Worm (Caenorhabditis elegans) whole organism, L1 larva: ENCODE data around the gene K12H4.2.

Experiments
- C16A3.4 ChIP-seq: fragments of 150-350 bp; optimal IDR thresholded peaks from 2 replicates; lab custom pipeline; 2014; ENCODE audit warnings: missing biosample characterization, missing genetic modification characterization
- C34B4.2 ChIP-seq: sonication (generic microtip); optimal IDR thresholded peaks from 2 replicates; lab custom pipeline; 2017; ENCODE audit warnings: mild to moderate bottlenecking, missing genetic modification characterization, missing compliant biosample characterization
- aly-2 ChIP-seq: fragments of 150-350 bp; optimal IDR thresholded peaks from 2 replicates; lab custom pipeline; 2014; ENCODE audit warnings: missing biosample characterization, missing genetic modification characterization
- blmp-1 ChIP-seq: fragments of 150-350 bp; optimal IDR thresholded peaks from 2 replicates; lab custom pipeline; 2014; ENCODE audit warnings: missing biosample characterization, missing genetic modification characterization
- ceh-63 ChIP-seq: fragments of 200-800 bp; sonication (Bioruptor generic); optimal IDR thresholded peaks from 2 replicates; lab custom pipeline; 2018; ENCODE audit warnings: mild to moderate bottlenecking, missing genetic modification characterization, missing compliant biosample characterization
- ceh-82 ChIP-seq, 3 experiments: fragments of 150-350 bp in 1 of 3; sonication (generic microtip) in 2 of 3; optimal IDR thresholded peaks; 2 replicates each; lab custom pipeline; 2014 to 2017; ENCODE audit warnings: missing biosample characterization in 3 of 3, missing genetic modification characterization in 3 of 3
- ces-1 ChIP-seq: fragments of 150-350 bp; optimal IDR thresholded peaks from 2 replicates; lab custom pipeline; 2014; ENCODE audit warnings: missing biosample characterization, missing genetic modification reagents, missing genetic modification characterization
- dpl-1 ChIP-seq, 3 experiments: fragments of 150-350 bp in 2 of 3; sonication (generic microtip) in 1 of 3; optimal IDR thresholded peaks; 2 replicates each; lab custom pipeline; 2014 to 2017; ENCODE audit warnings: missing biosample characterization in 3 of 3, missing genetic modification characterization in 3 of 3, missing genetic modification reagents in 3 of 3
- efl-1 ChIP-seq, 4 experiments: fragments of 150-350 bp; optimal IDR thresholded peaks in 3 of 4; peaks in 1 of 4; 1 replicate in 1 of 4; 2 replicates in 3 of 4; lab custom pipeline; 2014; ENCODE audit warnings: missing biosample characterization in 2 of 4, missing genetic modification characterization in 2 of 4, missing genetic modification reagents in 2 of 4
- elt-2 ChIP-seq: sonication (generic microtip); optimal IDR thresholded peaks from 2 replicates; lab custom pipeline; 2016; ENCODE audit warnings: missing genetic modification characterization, mild to moderate bottlenecking, inconsistent platforms, missing compliant biosample characterization, missing genetic modification reagents
- elt-3 ChIP-seq, 6 experiments: fragments of 150-350 bp in 1 of 6; sonication (generic microtip); optimal IDR thresholded peaks; 2 replicates each; lab custom pipeline; 2017 to 2018; ENCODE audit warnings: missing biosample characterization in 6 of 6, missing genetic modification characterization in 6 of 6, inconsistent platforms in 1 of 6
- ets-5 ChIP-seq: fragments of 200-800 bp; sonication (Bioruptor generic); IDR thresholded peaks from 2 replicates; pipeline ENCODE4 v1.3.6; 2022; ENCODE audit warnings: missing genetic modification characterization, missing compliant biosample characterization
- fkh-4 ChIP-seq: sonication (generic microtip); optimal IDR thresholded peaks from 2 replicates; lab custom pipeline; 2016; ENCODE audit warnings: missing compliant biosample characterization, missing genetic modification characterization, borderline replicate concordance
- fos-1 ChIP-seq: fragments of 150-350 bp; optimal IDR thresholded peaks from 2 replicates; lab custom pipeline; 2014; ENCODE audit warnings: missing biosample characterization, missing genetic modification characterization
- grh-1 ChIP-seq: fragments of 200-800 bp; sonication (Bioruptor generic); IDR thresholded peaks from 2 replicates; pipeline ENCODE4 v1.3.6; 2022; ENCODE audit warnings: missing genetic modification reagents, missing genetic modification characterization, missing compliant biosample characterization
- hlh-17 ChIP-seq: fragments of 200-800 bp; sonication (Bioruptor generic); optimal IDR thresholded peaks from 2 replicates; lab custom pipeline; 2018; ENCODE audit warnings: missing genetic modification characterization, mild to moderate bottlenecking, missing compliant biosample characterization, moderate library complexity, borderline replicate concordance
- hlh-4 ChIP-seq: sonication (generic microtip); optimal IDR thresholded peaks from 2 replicates; lab custom pipeline; 2016; ENCODE audit warnings: mild to moderate bottlenecking, missing genetic modification characterization, missing compliant biosample characterization
- jun-1 ChIP-seq: fragments of 150-350 bp; optimal IDR thresholded peaks from 2 replicates; lab custom pipeline; 2014; ENCODE audit warnings: missing biosample characterization, missing genetic modification reagents, missing genetic modification characterization
- lin-13 ChIP-seq: fragments of 150-350 bp; optimal IDR thresholded peaks from 2 replicates; lab custom pipeline; 2014; ENCODE audit warnings: missing biosample characterization, missing genetic modification reagents, missing genetic modification characterization
- lin-14 ChIP-seq: fragments of 200-800 bp; sonication (Bioruptor generic); optimal IDR thresholded peaks from 2 replicates; lab custom pipeline; 2018; ENCODE audit warnings: mild to moderate bottlenecking, missing genetic modification characterization, moderate library complexity, missing compliant biosample characterization
- lin-15B ChIP-seq: fragments of 150-350 bp; sonication (generic microtip); optimal IDR thresholded peaks from 3 replicates; lab custom pipeline; 2014; ENCODE audit warnings: missing biosample characterization, missing genetic modification characterization
- lin-39 ChIP-seq: fragments of 150-350 bp; optimal IDR thresholded peaks from 2 replicates; lab custom pipeline; 2014; ENCODE audit warnings: missing biosample characterization, missing genetic modification reagents, missing genetic modification characterization
- lsy-2 ChIP-seq, 2 experiments: fragments of 150-350 bp; optimal IDR thresholded peaks; 2 replicates each; lab custom pipeline; 2014; ENCODE audit warnings: missing biosample characterization in 2 of 2, missing genetic modification characterization in 2 of 2
- mdl-1 ChIP-seq, 2 experiments: fragments of 150-350 bp; optimal IDR thresholded peaks; 2 replicates each; lab custom pipeline; 2014 to 2017; ENCODE audit warnings: missing biosample characterization in 2 of 2, missing genetic modification characterization in 2 of 2, inconsistent platforms in 1 of 2
- mep-1 ChIP-seq: fragments of 150-350 bp; optimal IDR thresholded peaks from 2 replicates; lab custom pipeline; 2014; ENCODE audit warnings: missing biosample characterization, missing genetic modification characterization
- nhr-11 ChIP-seq: fragments of 150-350 bp; optimal IDR thresholded peaks from 2 replicates; lab custom pipeline; 2014; ENCODE audit warnings: missing biosample characterization, missing genetic modification characterization
- nhr-12 ChIP-seq: sonication (generic microtip); optimal IDR thresholded peaks from 2 replicates; lab custom pipeline; 2017; ENCODE audit warnings: missing biosample characterization, missing genetic modification characterization
- nhr-19 ChIP-seq: fragments of 200-800 bp; sonication (Bioruptor generic); conservative IDR thresholded peaks from 2 replicates; pipeline ENCODE4 v1.3.6; 2022; ENCODE audit warnings: missing genetic modification characterization, missing compliant biosample characterization
- nhr-28 ChIP-seq: fragments of 150-350 bp; optimal IDR thresholded peaks from 2 replicates; lab custom pipeline; 2014; ENCODE audit warnings: missing biosample characterization, missing genetic modification characterization
- nhr-47 ChIP-seq: sonication (generic microtip); optimal IDR thresholded peaks from 2 replicates; lab custom pipeline; 2016; ENCODE audit warnings: mild to moderate bottlenecking, missing genetic modification characterization, moderate library complexity, missing compliant biosample characterization
- nhr-71 ChIP-seq: sonication (generic microtip); optimal IDR thresholded peaks from 2 replicates; lab custom pipeline; 2016; ENCODE audit warnings: mild to moderate bottlenecking, missing genetic modification characterization, moderate library complexity, missing compliant biosample characterization
- nhr-76 ChIP-seq: sonication (generic microtip); optimal IDR thresholded peaks from 2 replicates; lab custom pipeline; 2017; ENCODE audit warnings: missing biosample characterization, missing genetic modification characterization
- nhr-85 ChIP-seq: sonication (generic microtip); peaks from one replicate; lab custom pipeline; 2016; ENCODE audit warnings: missing genetic modification characterization, inconsistent platforms, missing compliant biosample characterization
- pag-3 ChIP-seq: sonication (generic microtip); optimal IDR thresholded peaks from 2 replicates; lab custom pipeline; 2017; ENCODE audit warnings: missing genetic modification characterization, mild to moderate bottlenecking, missing compliant biosample characterization, antibody characterized with exemption, borderline replicate concordance; ENCODE audit not compliant: insufficient read depth
- pax-3 ChIP-seq: fragments of 200-800 bp; sonication (Bioruptor generic); optimal IDR thresholded peaks from 2 replicates; lab custom pipeline; 2018; ENCODE audit warnings: mild to moderate bottlenecking, missing genetic modification characterization, moderate library complexity, missing compliant biosample characterization
- skn-1 ChIP-seq: fragments of 150-350 bp; optimal IDR thresholded peaks from 2 replicates; lab custom pipeline; 2014; ENCODE audit warnings: missing biosample characterization, missing genetic modification characterization
- snu-23 ChIP-seq: sonication (generic microtip); optimal IDR thresholded peaks from 2 replicates; lab custom pipeline; 2016; ENCODE audit warnings: missing genetic modification characterization, missing compliant biosample characterization
- sox-4 ChIP-seq: sonication (generic microtip); optimal IDR thresholded peaks from 2 replicates; lab custom pipeline; 2016; ENCODE audit warnings: missing genetic modification characterization, missing compliant biosample characterization
- tbx-2 ChIP-seq: sonication (generic microtip); optimal IDR thresholded peaks from 2 replicates; lab custom pipeline; 2016; ENCODE audit warnings: missing genetic modification characterization, missing compliant biosample characterization
- xbp-1 ChIP-seq: sonication (generic microtip); optimal IDR thresholded peaks from 2 replicates; lab custom pipeline; 2016; ENCODE audit warnings: missing genetic modification characterization, missing compliant biosample characterization

The K12H4.2 gene

DNA sequence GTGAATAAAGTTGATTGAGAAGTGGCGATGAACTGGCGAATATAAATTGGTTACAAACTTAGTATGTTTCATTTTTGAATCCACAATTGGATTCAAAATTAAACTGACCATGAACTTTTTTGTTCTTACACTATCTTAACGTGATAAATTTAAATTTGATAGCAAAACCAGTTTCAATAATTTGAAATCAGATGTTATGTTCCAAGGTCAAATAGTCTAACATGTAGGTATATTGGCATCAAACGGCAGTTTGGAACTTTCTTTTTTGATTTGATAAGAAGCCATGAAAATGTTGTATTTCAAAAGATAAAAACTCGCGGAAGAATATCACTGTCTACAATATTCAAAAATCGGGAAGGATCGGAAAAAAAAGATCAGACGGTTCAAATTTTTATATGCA is 11.5 kb upstream of the K12H4.2 start:
- TF ChIP-seq mdl-1 (tag; optimal IDR thresholded peaks at IDR 0.05; lab: Kevin White, UChicago): no peak
- peak in 1 of 2 experiments; percentile 16 for TF ChIP-seq lsy-2 (tag; optimal IDR thresholded peaks at IDR 0.05; lab: Kevin White, UChicago)
- no peak for TF ChIP-seq ceh-63 (GFP tag; lab: Kevin White, UChicago)
- TF ChIP-seq hlh-17 (GFP tag; lab: Kevin White, UChicago): no peak
- TF ChIP-seq nhr-28 (tag; lab: Kevin White, UChicago): no peak
- no peak for TF ChIP-seq C34B4.2
- TF ChIP-seq lin-13 (GFP tag; lab: Kevin White, UChicago): no peak
- TF ChIP-seq jun-1 (tag; lab: Kevin White, UChicago): no peak
- no peak for TF ChIP-seq elt-2
- no peak for TF ChIP-seq nhr-71 (tag; lab: Kevin White, UChicago)
- no peak for TF ChIP-seq xbp-1
- no peak for TF ChIP-seq lin-15B
- TF ChIP-seq pag-3: no peak
- TF ChIP-seq sox-4 (tag; lab: Kevin White, UChicago): no peak
- TF ChIP-seq lin-39 (tag; lab: Kevin White, UChicago): no peak
- TF ChIP-seq lin-14 (GFP tag; lab: Kevin White, UChicago): peak; percentile 21
- no peak for TF ChIP-seq aly-2 (tag; lab: Kevin White, UChicago)
- TF ChIP-seq nhr-12 (tag; lab: Kevin White, UChicago): no peak
- peak; percentile 62 for TF ChIP-seq grh-1
- peak in 3 of 6 experiments; percentile 28 to 88 (median 64) for TF ChIP-seq elt-3 (tag; optimal IDR thresholded peaks at IDR 0.05; lab: Kevin White, UChicago)
- no peak for TF ChIP-seq snu-23 (GFP tag; lab: Kevin White, UChicago)
- TF ChIP-seq hlh-4 (tag; lab: Kevin White, UChicago): no peak
- TF ChIP-seq fkh-4: no peak
- no peak for TF ChIP-seq ets-5 (GFP tag; lab: Robert Waterston, UW)
- peak; percentile 53 for TF ChIP-seq blmp-1 (tag; lab: Kevin White, UChicago)
- no peak for TF ChIP-seq ceh-82 (tag; optimal IDR thresholded peaks at IDR 0.05; lab: Kevin White, UChicago)
- no peak for TF ChIP-seq nhr-76
- no peak for TF ChIP-seq ces-1 (GFP tag; lab: Kevin White, UChicago)
- TF ChIP-seq fos-1: no peak
- TF ChIP-seq pax-3 (tag; lab: Kevin White, UChicago): no peak
- peak; percentile 78 for TF ChIP-seq nhr-85 (tag; lab: Kevin White, UChicago)
- no peak for TF ChIP-seq mep-1 (tag; lab: Kevin White, UChicago)
- no peak for TF ChIP-seq tbx-2 (tag; lab: Kevin White, UChicago)
- TF ChIP-seq skn-1 (tag; lab: Kevin White, UChicago): no peak

DNA sequence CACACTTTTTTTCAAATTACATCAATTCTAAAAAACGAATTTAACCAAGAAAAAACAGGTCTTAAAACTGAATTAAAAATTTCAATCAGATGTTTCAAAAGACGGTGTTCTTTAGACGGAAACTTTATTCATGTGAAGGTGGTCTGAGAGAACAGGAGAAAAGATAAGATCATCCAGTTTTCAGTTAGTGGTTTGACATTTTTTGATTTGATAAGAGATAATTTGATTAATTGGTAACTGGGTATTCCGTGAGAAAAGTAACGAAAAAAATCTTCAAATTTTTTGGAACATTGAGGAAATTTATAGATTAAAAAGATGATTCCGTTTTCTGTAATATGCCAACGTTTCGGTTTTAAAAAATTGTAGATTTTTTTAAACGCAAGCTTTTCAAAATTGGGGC is 11.0 kb upstream of the K12H4.2 start:
- TF ChIP-seq tbx-2 (tag; lab: Kevin White, UChicago) (no peak), lsy-2 (tag; optimal IDR thresholded peaks at IDR 0.05; lab: Kevin White, UChicago) (no peak), C16A3.4 (tag; lab: Kevin White, UChicago) (no peak), lin-14 (GFP tag; lab: Kevin White, UChicago) (no peak), nhr-71 (tag; lab: Kevin White, UChicago) (no peak), xbp-1 (no peak), nhr-19 (GFP tag; lab: Robert Waterston, UW) (no peak), nhr-11 (tag; lab: Kevin White, UChicago) (no peak), dpl-1 (GFP tag; optimal IDR thresholded peaks at IDR 0.05; lab: Kevin White, UChicago) (no peak), blmp-1 (tag; lab: Kevin White, UChicago) (peak; percentile 35), nhr-47 (tag; lab: Kevin White, UChicago) (no peak), nhr-85 (tag; lab: Kevin White, UChicago) (peak; percentile 50), fos-1 (no peak), efl-1 (optimal IDR thresholded peaks at IDR 0.05; lab: Kevin White, UChicago) (no peak), efl-1 (GFP tag; optimal IDR thresholded peaks at IDR 0.05 in 1 of 2; lab: Kevin White, UChicago) (peak in 1 of 2 experiments; percentile 63), elt-3 (tag; optimal IDR thresholded peaks at IDR 0.05; lab: Kevin White, UChicago) (peak in 4 of 6 experiments; percentile 1 to 80 (median 54))
